Fruit fly (Drosophila melanogaster) whole organism: ENCODE measurements around the gene Acbp5.

Experiments
- pan ChIP-seq: fragments of >200 bp; optimal IDR thresholded peaks from 2 replicates; lab custom pipeline; 2017
- psq ChIP-seq: fragments of >200 bp; optimal IDR thresholded peaks from 2 replicates; lab custom pipeline; 2017
- usp ChIP-seq: fragments of >200 bp; optimal IDR thresholded peaks from 2 replicates; lab custom pipeline; 2017; ENCODE audit warnings: missing biosample characterization, missing genetic modification characterization, mixed read lengths

dm6 chr3L:8772998-8773684, 15.2 kb downstream of the Acbp5 start:
- TF ChIP-seq psq = no peak
- no peak for TF ChIP-seq pan (lab: Kevin White, UChicago)
- no peak for TF ChIP-seq usp (GFP tag; lab: Kevin White, UChicago)
